Fruit fly (Drosophila melanogaster) Kc167 (cell line): ENCODE data around the gene Mur2B.

Experiments
- h ChIP-seq: fragments of >200 bp; optimal IDR thresholded peaks from 3 replicates; lab custom pipeline; 2018; ENCODE audit warnings: missing external identifiers
- ttk ChIP-seq: sonication (Bioruptor generic); optimal IDR thresholded peaks from 2 replicates; lab custom pipeline; 2017; ENCODE audit warnings: missing external identifiers

- TF ChIP-seq ttk, result no peak
- TF ChIP-seq h, result no peak
These were observed 190.1 kb downstream of the Mur2B start, which contains the start of gene rush for dm6 chrX:1478276-1479122.
